Fruit fly (Drosophila melanogaster) whole organism, prepupa: Measurements from ENCODE around the gene CG3071.

ENCODE experiments used
- Blimp-1 ChIP-seq: fragments of 200-800 bp; sonication (Bioruptor generic); optimal IDR thresholded peaks from 3 replicates; lab custom pipeline; 2017; ENCODE audit warnings: missing biosample characterization, missing genetic modification characterization, mild to moderate bottlenecking, moderate library complexity, missing genetic modification reagents
- CG10631 ChIP-seq: fragments of 200-800 bp; sonication (Bioruptor generic); optimal IDR thresholded peaks from 2 replicates; lab custom pipeline; 2016; ENCODE audit warnings: missing biosample characterization, missing genetic modification characterization
- CG10669 ChIP-seq: fragments of 200-800 bp; sonication (Bioruptor generic); optimal IDR thresholded peaks from 3 replicates; lab custom pipeline; 2018; ENCODE audit warnings: missing biosample characterization, mild to moderate bottlenecking, missing genetic modification characterization, moderate library complexity
- CG11294 ChIP-seq: fragments of 200-800 bp; sonication (Bioruptor generic); IDR thresholded peaks from 2 replicates; pipeline ENCODE4 v1.3.6; 2022; ENCODE audit warnings: missing biosample characterization, missing genetic modification characterization
- CG11902 ChIP-seq: fragments of 200-800 bp; sonication (Bioruptor generic); optimal IDR thresholded peaks from 3 replicates; lab custom pipeline; 2016; ENCODE audit warnings: missing biosample characterization, missing genetic modification characterization
- CG1621 ChIP-seq: fragments of 200-800 bp; sonication (Bioruptor generic); optimal IDR thresholded peaks from 3 replicates; lab custom pipeline; 2018; ENCODE audit warnings: missing biosample characterization, mild to moderate bottlenecking, missing genetic modification characterization
- CG16779 ChIP-seq: fragments of 200-800 bp; sonication (Bioruptor generic); optimal IDR thresholded peaks from 3 replicates; lab custom pipeline; 2017; ENCODE audit warnings: missing biosample characterization, mild to moderate bottlenecking, missing genetic modification characterization
- CG3032 ChIP-seq: fragments of 200-800 bp; optimal IDR thresholded peaks from 2 replicates; lab custom pipeline; 2019; ENCODE audit warnings: missing biosample characterization, mild to moderate bottlenecking, missing genetic modification characterization, moderate library complexity
- CG31627 ChIP-seq: fragments of 200-800 bp; sonication (Bioruptor generic); optimal IDR thresholded peaks from 3 replicates; lab custom pipeline; 2016; ENCODE audit warnings: missing biosample characterization, missing genetic modification characterization
- CG32006 ChIP-seq: fragments of 200-800 bp; sonication (Bioruptor generic); optimal IDR thresholded peaks from 3 replicates; lab custom pipeline; 2017; ENCODE audit warnings: missing biosample characterization, mild to moderate bottlenecking, missing genetic modification characterization
- CG34406 ChIP-seq: fragments of 200-800 bp; sonication (Bioruptor generic); optimal IDR thresholded peaks from 3 replicates; lab custom pipeline; 2016; ENCODE audit warnings: missing biosample characterization, missing genetic modification characterization
- CG3919 ChIP-seq: fragments of 200-800 bp; sonication (Bioruptor generic); optimal IDR thresholded peaks from 3 replicates; lab custom pipeline; 2016; ENCODE audit warnings: missing biosample characterization, missing genetic modification characterization
- CG4318 ChIP-seq: fragments of 200-800 bp; sonication (Bioruptor generic); optimal IDR thresholded peaks from 3 replicates; lab custom pipeline; 2017; ENCODE audit warnings: missing biosample characterization, mild to moderate bottlenecking, missing genetic modification characterization
- CG6276 ChIP-seq: fragments of 200-800 bp; sonication (Bioruptor generic); optimal IDR thresholded peaks from 2 replicates; lab custom pipeline; 2017; ENCODE audit warnings: missing biosample characterization, mild to moderate bottlenecking, missing genetic modification characterization
- CG6808 ChIP-seq: fragments of 200-800 bp; sonication (Bioruptor generic); optimal IDR thresholded peaks from 3 replicates; lab custom pipeline; 2017; ENCODE audit warnings: missing biosample characterization, missing genetic modification characterization, mild to moderate bottlenecking, moderate library complexity, missing genetic modification reagents
- CG7368 ChIP-seq: fragments of 200-800 bp; sonication (Bioruptor generic); optimal IDR thresholded peaks from 3 replicates; lab custom pipeline; 2016; ENCODE audit warnings: missing biosample characterization, missing genetic modification characterization
- CG8119 ChIP-seq: fragments of 200-800 bp; sonication (Bioruptor generic); IDR thresholded peaks from 3 replicates; pipeline ENCODE4 v1.3.6; 2022; ENCODE audit warnings: missing biosample characterization, missing genetic modification characterization
- CG8319 ChIP-seq: fragments of 200-800 bp; sonication (Bioruptor generic); optimal IDR thresholded peaks from 3 replicates; lab custom pipeline; 2016; ENCODE audit warnings: missing biosample characterization, missing genetic modification characterization
- CG8632 ChIP-seq: fragments of 200-800 bp; sonication (Bioruptor generic); optimal IDR thresholded peaks from 3 replicates; lab custom pipeline; 2016; ENCODE audit warnings: missing biosample characterization, missing genetic modification characterization
- Eip75B ChIP-seq: fragments of 200-800 bp; sonication (Bioruptor generic); optimal IDR thresholded peaks from 3 replicates; lab custom pipeline; 2016; ENCODE audit warnings: missing biosample characterization, missing genetic modification characterization
- Eip78C ChIP-seq: fragments of 200-800 bp; sonication (Bioruptor generic); peaks from one replicate; lab custom pipeline; 2016; ENCODE audit warnings: missing biosample characterization, missing genetic modification characterization
- Gug ChIP-seq: fragments of 200-800 bp; sonication (Bioruptor generic); IDR thresholded peaks from 2 replicates; pipeline ENCODE4 v1.3.6; 2022; ENCODE audit warnings: missing biosample characterization, missing genetic modification characterization
- Hr38 ChIP-seq: sonication (Bioruptor generic); optimal IDR thresholded peaks from 2 replicates; lab custom pipeline; 2016; ENCODE audit warnings: missing biosample characterization, missing genetic modification characterization
- Hr39 ChIP-seq: fragments of 200-800 bp; sonication (Bioruptor generic); optimal IDR thresholded peaks from 2 replicates; lab custom pipeline; 2016; ENCODE audit warnings: missing biosample characterization, missing genetic modification characterization
- Hr4 ChIP-seq: fragments of 200-800 bp; sonication (Bioruptor generic); optimal IDR thresholded peaks from 3 replicates; lab custom pipeline; 2016; ENCODE audit warnings: missing biosample characterization, missing genetic modification characterization
- Lpt ChIP-seq: fragments of 200-800 bp; sonication (Bioruptor generic); optimal IDR thresholded peaks from 3 replicates; lab custom pipeline; 2016; ENCODE audit warnings: missing biosample characterization, missing genetic modification characterization
- Met ChIP-seq: fragments of 200-800 bp; sonication (Bioruptor generic); optimal IDR thresholded peaks from 3 replicates; lab custom pipeline; 2016; ENCODE audit warnings: missing biosample characterization, missing genetic modification characterization
- OdsH ChIP-seq: fragments of 200-800 bp; sonication (Bioruptor generic); optimal IDR thresholded peaks from 3 replicates; lab custom pipeline; 2016; ENCODE audit warnings: missing biosample characterization, missing genetic modification characterization
- Sox14 ChIP-seq: fragments of 200-800 bp; sonication (Bioruptor generic); optimal IDR thresholded peaks from 3 replicates; lab custom pipeline; 2016; ENCODE audit warnings: missing biosample characterization, missing genetic modification characterization
- Sox15 ChIP-seq: fragments of 200-800 bp; sonication (Bioruptor generic); optimal IDR thresholded peaks from 3 replicates; lab custom pipeline; 2016; ENCODE audit warnings: missing biosample characterization, missing genetic modification characterization
- achi ChIP-seq: fragments of 200-800 bp; sonication (Bioruptor generic); optimal IDR thresholded peaks from 3 replicates; lab custom pipeline; 2016; ENCODE audit warnings: missing biosample characterization, missing genetic modification characterization
- cyc ChIP-seq: fragments of 200-800 bp; sonication (Bioruptor generic); optimal IDR thresholded peaks from 3 replicates; lab custom pipeline; 2016; ENCODE audit warnings: missing biosample characterization, missing genetic modification characterization
- dsx ChIP-seq: fragments of 200-800 bp; optimal IDR thresholded peaks from 3 replicates; lab custom pipeline; 2019; ENCODE audit warnings: missing biosample characterization, mild to moderate bottlenecking, missing genetic modification characterization, moderate library complexity; ENCODE audit not compliant: poor library complexity, severe bottlenecking
- fd59A ChIP-seq: fragments of 200-800 bp; sonication (Bioruptor generic); optimal IDR thresholded peaks from 2 replicates; lab custom pipeline; 2017; ENCODE audit warnings: missing biosample characterization, mild to moderate bottlenecking, missing genetic modification characterization, missing genetic modification reagents
- fd85E ChIP-seq: fragments of 200-800 bp; sonication (Bioruptor generic); optimal IDR thresholded peaks from 3 replicates; lab custom pipeline; 2016; ENCODE audit warnings: missing biosample characterization, missing genetic modification characterization
- fkh ChIP-seq: fragments of 200-800 bp; sonication (Bioruptor generic); optimal IDR thresholded peaks from 3 replicates; lab custom pipeline; 2017; ENCODE audit warnings: missing biosample characterization, mild to moderate bottlenecking, missing genetic modification characterization, moderate library complexity
- lz ChIP-seq: fragments of 200-800 bp; sonication (Bioruptor generic); optimal IDR thresholded peaks from 3 replicates; lab custom pipeline; 2016; ENCODE audit warnings: missing biosample characterization, missing genetic modification characterization
- net ChIP-seq: fragments of 200-800 bp; sonication (Bioruptor generic); optimal IDR thresholded peaks from 3 replicates; lab custom pipeline; 2016; ENCODE audit warnings: missing biosample characterization, missing genetic modification characterization
- pdm3 ChIP-seq: fragments of 200-800 bp; sonication (Bioruptor generic); optimal IDR thresholded peaks from 3 replicates; lab custom pipeline; 2016; ENCODE audit warnings: missing biosample characterization, missing genetic modification characterization
- salr ChIP-seq, 2 experiments: fragments of 200-800 bp; sonication (Bioruptor generic); optimal IDR thresholded peaks; 3 replicates each; lab custom pipeline; 2016 to 2018; ENCODE audit warnings: missing biosample characterization in 2 of 2, missing genetic modification characterization in 2 of 2, mild to moderate bottlenecking in 1 of 2
- spab ChIP-seq: fragments of 200-800 bp; sonication (Bioruptor generic); optimal IDR thresholded peaks from 2 replicates; lab custom pipeline; 2017; ENCODE audit warnings: missing biosample characterization, mild to moderate bottlenecking, missing genetic modification characterization, missing genetic modification reagents
- ss ChIP-seq, 2 experiments: fragments of 200-800 bp; sonication (Bioruptor generic); optimal IDR thresholded peaks; 2 replicates in 1 of 2; 3 replicates in 1 of 2; lab custom pipeline; 2017 to 2018; ENCODE audit warnings: mild to moderate bottlenecking in 2 of 2, missing biosample characterization in 2 of 2, missing genetic modification characterization in 2 of 2, moderate library complexity in 1 of 2
- svp ChIP-seq: fragments of 200-800 bp; sonication (Bioruptor generic); peaks from one replicate; lab custom pipeline; 2016; ENCODE audit warnings: missing biosample characterization, missing genetic modification characterization
- topi ChIP-seq: fragments of 200-800 bp; sonication (Bioruptor generic); optimal IDR thresholded peaks from 3 replicates; lab custom pipeline; 2016; ENCODE audit warnings: missing biosample characterization, missing genetic modification characterization
- vri ChIP-seq: fragments of 200-800 bp; sonication (Bioruptor generic); optimal IDR thresholded peaks from 3 replicates; lab custom pipeline; 2016; ENCODE audit warnings: missing biosample characterization, mild to moderate bottlenecking, missing genetic modification characterization

The CG3071 gene

DNA sequence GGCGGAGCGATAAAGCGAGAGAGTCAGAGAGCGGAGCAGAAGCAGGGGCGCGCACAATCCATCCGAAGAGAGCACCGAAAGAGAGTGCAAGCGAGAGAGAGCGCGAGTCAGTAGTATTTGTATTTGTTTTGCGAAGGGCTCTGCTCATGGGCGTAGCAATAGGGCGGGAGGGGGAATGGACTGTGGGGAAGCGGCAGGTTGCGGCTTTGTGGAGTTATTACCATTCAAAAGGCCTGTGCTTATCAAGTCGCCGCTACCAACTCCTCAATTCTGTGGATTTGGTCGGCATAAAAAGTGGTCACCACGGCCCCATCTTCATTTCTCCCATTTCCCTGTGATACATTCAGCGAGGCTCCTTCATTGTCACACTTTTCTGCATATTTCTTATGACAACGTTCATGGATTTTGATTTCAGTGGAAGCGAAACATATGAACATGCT is 38.5 kb downstream of the CG3071 start (continued):
- peak; percentile 66 for TF ChIP-seq CG32006
- peak; percentile 67 for TF ChIP-seq CG31627 (GFP tag; lab: Kevin White, UChicago)
- peak; percentile 67 for TF ChIP-seq CG3032 (tag; lab: Kevin White, UChicago)
- peak; percentile 65 for TF ChIP-seq CG8319 (GFP tag; lab: Kevin White, UChicago)
- TF ChIP-seq dsx (GFP tag; lab: Kevin White, UChicago), result peak; percentile 36
- TF ChIP-seq Eip75B (GFP tag; lab: Kevin White, UChicago), result peak; percentile 21
- peak; percentile 7 to 59 for TF ChIP-seq ss (GFP tag; optimal IDR thresholded peaks at IDR 0.05; lab: Kevin White, UChicago)
- peak; percentile 67 for TF ChIP-seq lz (GFP tag; lab: Kevin White, UChicago)
- TF ChIP-seq OdsH, result peak; percentile 73
- TF ChIP-seq pdm3 (GFP tag; lab: Kevin White, UChicago), result peak; percentile 54
- TF ChIP-seq fd85E (GFP tag; lab: Kevin White, UChicago), result peak; percentile 56
- TF ChIP-seq svp (GFP tag; lab: Kevin White, UChicago), result peak; percentile 53
- peak; percentile 77 for TF ChIP-seq Sox15 (GFP tag; lab: Kevin White, UChicago)
- TF ChIP-seq salr (GFP tag; optimal IDR thresholded peaks at IDR 0.05; lab: Kevin White, UChicago), result peak; percentile 31 to 55
- TF ChIP-seq Hr39, result peak; percentile 71
- TF ChIP-seq Gug (GFP tag; lab: Robert Waterston, UW), result peak; percentile 62; the same call in 1 of the 2 replicates
- peak; percentile 64 for TF ChIP-seq CG10631
- TF ChIP-seq vri (GFP tag; lab: Kevin White, UChicago), result no peak
- TF ChIP-seq Blimp-1 (GFP tag; lab: Kevin White, UChicago), result peak; percentile 37
- TF ChIP-seq topi (GFP tag; lab: Kevin White, UChicago), result peak; percentile 43
- peak; percentile 70 for TF ChIP-seq achi
- peak; percentile 56 for TF ChIP-seq CG6808 (GFP tag; lab: Kevin White, UChicago)
- peak; percentile 47; the same call in 1 of the 3 replicates for TF ChIP-seq CG8119
- TF ChIP-seq Lpt (GFP tag; lab: Kevin White, UChicago), result peak; percentile 38

dm6 chrX:2301613-2302522 is 39.2 kb downstream of the CG3071 start:
- TF ChIP-seq fkh (GFP tag; lab: Kevin White, UChicago) (peak; percentile 33), spab (peak; percentile 40), Met (GFP tag; lab: Kevin White, UChicago) (peak; percentile 73), CG3919 (GFP tag; lab: Kevin White, UChicago) (peak; percentile 72), svp (GFP tag; lab: Kevin White, UChicago) (peak; percentile 90), CG4318 (GFP tag; lab: Kevin White, UChicago) (peak; percentile 65), CG11294 (GFP tag; lab: Robert Waterston, UW) (peak; percentile 51; the same call in 1 of the 2 replicates), CG10631 (peak; percentile 64), Eip78C (GFP tag; lab: Kevin White, UChicago) (peak; percentile 91), Blimp-1 (GFP tag; lab: Kevin White, UChicago) (no peak), salr (GFP tag; optimal IDR thresholded peaks at IDR 0.05; lab: Kevin White, UChicago) (peak; percentile 36 to 54), CG6808 (GFP tag; lab: Kevin White, UChicago) (peak; percentile 68), OdsH (peak; percentile 62), vri (GFP tag; lab: Kevin White, UChicago) (no peak), CG1621 (tag; lab: Kevin White, UChicago) (peak; percentile 62), CG34406 (GFP tag; lab: Kevin White, UChicago) (peak; percentile 66), pdm3 (GFP tag; lab: Kevin White, UChicago) (peak; percentile 73), achi (peak; percentile 63), CG8319 (GFP tag; lab: Kevin White, UChicago) (peak; percentile 49), CG6276 (GFP tag; lab: Kevin White, UChicago) (peak; percentile 75), net (peak; percentile 73), CG7368 (peak; percentile 66), Lpt (GFP tag; lab: Kevin White, UChicago) (peak; percentile 62), CG8119 (peak; percentile 80), Eip75B (GFP tag; lab: Kevin White, UChicago) (peak; percentile 74), cyc (GFP tag; lab: Kevin White, UChicago) (peak; percentile 64), Hr38 (GFP tag; lab: Kevin White, UChicago) (no peak), topi (GFP tag; lab: Kevin White, UChicago) (peak; percentile 77), CG11902 (GFP tag; lab: Kevin White, UChicago) (peak; percentile 64), CG16779 (tag; lab: Kevin White, UChicago) (peak; percentile 2), Hr39 (peak; percentile 73), CG8632 (GFP tag; lab: Kevin White, UChicago) (peak; percentile 66), Sox14 (peak; percentile 65), Hr4 (peak; percentile 72), fd59A (GFP tag; lab: Kevin White, UChicago) (peak; percentile 62), CG10669 (GFP tag; lab: Kevin White, UChicago) (peak; percentile 64)
